Fruit fly (Drosophila melanogaster): ENCODE data around the gene aay.

Gene aay

dm6 chr3L:9451522-9452118, 28.6 kb downstream of the aay start, which contains the start of the genes CG3448 and ghi (continued):
- peak; percentile 55 for TF ChIP-seq nmo (GFP tag; optimal IDR thresholded peaks at IDR 0.05)
- TF ChIP-seq Hmx (GFP tag; optimal IDR thresholded peaks at IDR 0.05) = no peak
- no peak; the same call in 1 of the 2 replicates for TF ChIP-seq CG32532 (GFP tag; IDR thresholded peaks at IDR 0.05)
- no peak for TF ChIP-seq shn (GFP tag; optimal IDR thresholded peaks at IDR 0.05)
- peak; percentile 56 for TF ChIP-seq exex (tag; optimal IDR thresholded peaks at IDR 0.05)
- peak; percentile 63; the same call in 1 of the 2 replicates for TF ChIP-seq CG11247 (GFP tag; IDR thresholded peaks at IDR 0.05)
- no peak for TF ChIP-seq CrebB (tag; optimal IDR thresholded peaks at IDR 0.05)
- TF ChIP-seq Jarid2 (GFP tag; optimal IDR thresholded peaks at IDR 0.05) = no peak
- TF ChIP-seq mirr (GFP tag; optimal IDR thresholded peaks at IDR 0.05) = peak; percentile 59
- no peak for TF ChIP-seq CG11398 (GFP tag; optimal IDR thresholded peaks at IDR 0.05)
- TF ChIP-seq Oaz (GFP tag; IDR thresholded peaks at IDR 0.05) = no peak
- no peak for TF ChIP-seq CG4707 (GFP tag; optimal IDR thresholded peaks at IDR 0.05)
- TF ChIP-seq CG31365 (tag; optimal IDR thresholded peaks at IDR 0.05) = no peak
- peak; percentile 63 for TF ChIP-seq Sry-δ (GFP tag; optimal IDR thresholded peaks at IDR 0.05)
- TF ChIP-seq chm (GFP tag; IDR thresholded peaks at IDR 0.05) = 0 out of 2 replicates have a peak, but pooled peaks have one; percentile 30
- no peak for TF ChIP-seq NK7.1 (GFP tag; optimal IDR thresholded peaks at IDR 0.05)
- no peak for TF ChIP-seq CG10959 (GFP tag; IDR thresholded peaks at IDR 0.05)
- TF ChIP-seq Max (GFP tag; optimal IDR thresholded peaks at IDR 0.05) = peak; percentile 68
- no peak for TF ChIP-seq wor (GFP tag; IDR thresholded peaks at IDR 0.05)
- TF ChIP-seq CG2889 (GFP tag; IDR thresholded peaks at IDR 0.05) = no peak
- TF ChIP-seq HLH3B (GFP tag; IDR thresholded peaks at IDR 0.05) = no peak
- no peak for TF ChIP-seq psq (GFP tag; optimal IDR thresholded peaks at IDR 0.05)
- no peak for TF ChIP-seq emc (GFP tag; optimal IDR thresholded peaks at IDR 0.05)
- TF ChIP-seq sima (GFP tag; optimal IDR thresholded peaks at IDR 0.05) = no peak
- TF ChIP-seq CG15601 (tag; optimal IDR thresholded peaks at IDR 0.05) = peak; percentile 45
- no peak for TF ChIP-seq C15 (GFP tag; IDR thresholded peaks at IDR 0.05)
- no peak for TF ChIP-seq CG1024 (GFP tag; IDR thresholded peaks at IDR 0.05)
- no peak for TF ChIP-seq CG11093 (GFP tag; IDR thresholded peaks at IDR 0.05)
- TF ChIP-seq CG10321 (GFP tag; IDR thresholded peaks at IDR 0.05) = no peak
- peak; percentile 58 for TF ChIP-seq CG4820 (GFP tag; optimal IDR thresholded peaks at IDR 0.05)
- no peak for TF ChIP-seq CG6854 (GFP tag; optimal IDR thresholded peaks at IDR 0.05)
- TF ChIP-seq CG17328 (GFP tag; IDR thresholded peaks at IDR 0.05) = 0 out of 2 replicates have a peak, but pooled peaks have one; percentile 13
- TF ChIP-seq CG12104 (GFP tag; optimal IDR thresholded peaks at IDR 0.05) = peak; percentile 45
- TF ChIP-seq CG4730 (GFP tag; IDR thresholded peaks at IDR 0.05) = 0 out of 2 replicates have a peak, but pooled peaks have one; percentile 41
- peak; percentile 81 for TF ChIP-seq CG2678 (tag; optimal IDR thresholded peaks at IDR 0.05)
- peak; percentile 71 for TF ChIP-seq CG11504 (tag; optimal IDR thresholded peaks at IDR 0.05)
- peak; percentile 61 for TF ChIP-seq Dp (GFP tag; optimal IDR thresholded peaks at IDR 0.05)
- peak; percentile 73 for TF ChIP-seq CG17361 (GFP tag; IDR thresholded peaks at IDR 0.05)
- no peak for TF ChIP-seq crol (GFP tag; IDR thresholded peaks at IDR 0.05)
- TF ChIP-seq row (GFP tag; IDR thresholded peaks at IDR 0.05) = peak; percentile 57; the same call in 2 of the 3 replicates
- TF ChIP-seq twi (tag; optimal IDR thresholded peaks at IDR 0.05) = peak; percentile 13
- TF ChIP-seq CG2202 (tag; optimal IDR thresholded peaks at IDR 0.05) = no peak
- TF ChIP-seq Fer2 (tag; optimal IDR thresholded peaks at IDR 0.05) = peak; percentile 77
- no peak for TF ChIP-seq CG9437 (GFP tag; optimal IDR thresholded peaks at IDR 0.05)
- peak; percentile 53 for TF ChIP-seq grau (tag; optimal IDR thresholded peaks at IDR 0.05)
- TF ChIP-seq lbe (GFP tag; optimal IDR thresholded peaks at IDR 0.05) = peak; percentile 79
- TF ChIP-seq CG11456 (GFP tag; IDR thresholded peaks at IDR 0.05) = peak; percentile 58; the same call in 1 of the 3 replicates
- TF ChIP-seq Pdp1 (GFP tag; optimal IDR thresholded peaks at IDR 0.05) = peak; percentile 51 to 67
- TF ChIP-seq Taf1 (GFP tag; IDR thresholded peaks at IDR 0.05) = peak; percentile 27; the same call in 1 of the 2 replicates
- peak; percentile 98 for TF ChIP-seq CG10267 (tag; optimal IDR thresholded peaks at IDR 0.05)
- peak; percentile 74 for TF ChIP-seq CG6689 (GFP tag; IDR thresholded peaks at IDR 0.05)

Measured in whole organism, embryonic.